Worm (Caenorhabditis elegans): Measurements from ENCODE around the gene srsx-34.

ce11 chrV:9001175-9001574, 34.6 kb upstream of the srsx-34 start, which contains the start of gene F59E11.2:
- no peak for TF ChIP-seq lin-11 (tag; optimal IDR thresholded peaks at IDR 0.05)
- TF ChIP-seq dmd-4 (tag; optimal IDR thresholded peaks at IDR 0.05; ENCODE audit: borderline replicate concordance) = no peak
- TF ChIP-seq nfya-1 (tag; optimal IDR thresholded peaks at IDR 0.05) = no peak
- no peak for TF ChIP-seq pag-3 (tag; optimal IDR thresholded peaks at IDR 0.05; ENCODE audit: borderline replicate concordance)
- TF ChIP-seq ceh-22 (tag; optimal IDR thresholded peaks at IDR 0.05) = no peak
- no peak for TF ChIP-seq pqm-1 (tag; optimal IDR thresholded peaks at IDR 0.05)
- no peak for TF ChIP-seq K02D7.2 (tag; optimal IDR thresholded peaks at IDR 0.05)
- no peak for TF ChIP-seq hlh-8 (tag; optimal IDR thresholded peaks at IDR 0.05)
- TF ChIP-seq unc-86 (tag; optimal IDR thresholded peaks at IDR 0.05) = no peak
- TF ChIP-seq elt-2 (tag; optimal IDR thresholded peaks at IDR 0.05) = no peak
- TF ChIP-seq tbx-2 (tag; optimal IDR thresholded peaks at IDR 0.05) = no peak
- TF ChIP-seq F13H6.1 (tag; optimal IDR thresholded peaks at IDR 0.05) = no peak

Measured in whole organism, late embryonic.